Worm (Caenorhabditis elegans): ENCODE measurements around the gene F02C12.3.
A peak's percentile ranks its signal among the peaks of the same experiment; 100 is the strongest.

The F02C12.3 gene

DNA sequence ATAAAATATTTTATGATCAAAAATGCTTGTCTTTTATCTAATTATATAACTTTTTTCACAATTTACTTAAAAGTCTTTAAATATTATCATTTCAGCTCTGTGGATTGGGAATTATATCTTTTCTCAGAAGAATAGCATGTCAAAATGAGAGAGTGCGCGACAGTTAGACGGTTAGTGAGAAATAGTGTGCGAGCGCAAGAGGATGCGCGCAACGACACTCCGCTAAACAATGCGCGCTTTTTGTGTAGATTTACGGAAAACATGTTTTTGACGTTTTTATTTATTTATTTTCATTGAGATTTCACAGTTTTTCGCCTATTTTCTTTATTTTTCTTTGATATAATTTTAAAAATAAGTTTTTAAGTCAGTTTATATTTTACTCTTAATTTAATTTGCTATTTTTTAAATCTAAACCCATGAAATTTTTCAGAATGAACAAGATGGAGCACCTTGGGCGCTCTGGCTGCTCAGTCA is at the start of gene F02C12.3:
Gene F02C12.3 (plus strand): TSS at position 424 of the 474 bp plus-strand sequence.
- TF ChIP-seq snpc-4 (tag; optimal IDR thresholded peaks at IDR 0.05) = peak; percentile 38
- TF ChIP-seq nhr-21 (tag; optimal IDR thresholded peaks at IDR 0.05) = peak; percentile 90
- peak; percentile 85 for TF ChIP-seq C34F6.9 (tag; optimal IDR thresholded peaks at IDR 0.05)
- peak; percentile 10 for TF ChIP-seq nhr-237 (tag; optimal IDR thresholded peaks at IDR 0.05)
- no peak for TF ChIP-seq nhr-10 (tag; optimal IDR thresholded peaks at IDR 0.05)
- TF ChIP-seq unc-39 (tag; optimal IDR thresholded peaks at IDR 0.05) = no peak
- peak; percentile 74 to 91 for TF ChIP-seq lsy-2 (tag; optimal IDR thresholded peaks at IDR 0.05)
- TF ChIP-seq nhr-129 (tag; optimal IDR thresholded peaks at IDR 0.05) = peak; percentile 63
- peak; percentile 85 for TF ChIP-seq mab-5 (tag; optimal IDR thresholded peaks at IDR 0.05)
- peak; percentile 16 to 20 for TF ChIP-seq mdl-1 (tag; optimal IDR thresholded peaks at IDR 0.05)
- no peak for TF ChIP-seq mbf-1 (tag; optimal IDR thresholded peaks at IDR 0.05)
- no peak for TF ChIP-seq zag-1 (tag; optimal IDR thresholded peaks at IDR 0.05)
- TF ChIP-seq unc-62 (GFP tag; optimal IDR thresholded peaks at IDR 0.05) = no peak
- TF ChIP-seq lin-11 (tag; optimal IDR thresholded peaks at IDR 0.05) = peak; percentile 82
- TF ChIP-seq elt-1 (tag; optimal IDR thresholded peaks at IDR 0.05) = no peak
- no peak for TF ChIP-seq nhr-23 (tag; optimal IDR thresholded peaks at IDR 0.05)
- TF ChIP-seq fos-1 (tag; optimal IDR thresholded peaks at IDR 0.05) = peak; percentile 43
- TF ChIP-seq dmd-4 (tag; optimal IDR thresholded peaks at IDR 0.05) = no peak
- peak; percentile 74 for TF ChIP-seq ztf-4 (tag; optimal IDR thresholded peaks at IDR 0.05)
- TF ChIP-seq egl-27 (tag; optimal IDR thresholded peaks at IDR 0.05) = peak; percentile 75
- no peak for TF ChIP-seq ZK546.5 (tag; optimal IDR thresholded peaks at IDR 0.05)
- no peak for TF ChIP-seq alr-1 (tag; optimal IDR thresholded peaks at IDR 0.05)
- peak; percentile 89 for TF ChIP-seq unc-55 (GFP tag; optimal IDR thresholded peaks at IDR 0.05)
- no peak for TF ChIP-seq Y55F3AM.14 (GFP tag; optimal IDR thresholded peaks at IDR 0.05)
- TF ChIP-seq sem-4 (tag; optimal IDR thresholded peaks at IDR 0.05) = peak; percentile 72
- TF ChIP-seq ztf-11 (tag; optimal IDR thresholded peaks at IDR 0.05) = no peak
- peak; percentile 33 for TF ChIP-seq nhr-12 (tag; optimal IDR thresholded peaks at IDR 0.05)
- TF ChIP-seq elt-3 (tag; optimal IDR thresholded peaks at IDR 0.05) = no peak
- TF ChIP-seq sma-9 (GFP tag; optimal IDR thresholded peaks at IDR 0.05) = peak; percentile 96
- no peak for TF ChIP-seq sma-9 (tag; optimal IDR thresholded peaks at IDR 0.05)
- peak; percentile 89 for TF ChIP-seq sma-3 (GFP tag; optimal IDR thresholded peaks at IDR 0.05)
- TF ChIP-seq aly-2 (tag; optimal IDR thresholded peaks at IDR 0.05) = no peak
- TF ChIP-seq ama-1 (optimal IDR thresholded peaks at IDR 0.05) = no peak
- TF ChIP-seq nhr-77 (tag; optimal IDR thresholded peaks at IDR 0.05) = no peak
- TF ChIP-seq R02D3.7 (tag; optimal IDR thresholded peaks at IDR 0.05) = peak; percentile 92
- no peak for TF ChIP-seq ztf-1 (GFP tag; conservative IDR thresholded peaks at IDR 0.05)
- no peak for TF ChIP-seq peb-1 (tag; optimal IDR thresholded peaks at IDR 0.05)
- no peak for TF ChIP-seq lin-39 (tag; optimal IDR thresholded peaks at IDR 0.05)
- TF ChIP-seq nhr-11 (tag; optimal IDR thresholded peaks at IDR 0.05) = no peak
- TF ChIP-seq skn-1 (tag; optimal IDR thresholded peaks at IDR 0.05) = no peak
- TF ChIP-seq nhr-6 (tag; optimal IDR thresholded peaks at IDR 0.05) = peak; percentile 80
- TF ChIP-seq F13H6.1 (tag; optimal IDR thresholded peaks at IDR 0.05) = peak; percentile 89
- peak; percentile 81 for TF ChIP-seq gmeb-1 (tag; optimal IDR thresholded peaks at IDR 0.05)
- peak; percentile 46 for TF ChIP-seq ceh-16 (tag; optimal IDR thresholded peaks at IDR 0.05)
- TF ChIP-seq blmp-1 (tag; optimal IDR thresholded peaks at IDR 0.05; ENCODE audit: insufficient read depth) = peak; percentile 36
- TF ChIP-seq ceh-82 (tag; optimal IDR thresholded peaks at IDR 0.05) = peak; percentile 27
- peak; percentile 90 for TF ChIP-seq nhr-25 (tag; optimal IDR thresholded peaks at IDR 0.05)
- peak; percentile 88 for TF ChIP-seq crh-2 (tag; optimal IDR thresholded peaks at IDR 0.05)
- peak; percentile 80 for TF ChIP-seq lin-13 (GFP tag; optimal IDR thresholded peaks at IDR 0.05)

Measured in whole organism, L2 larva.